Fruit fly (Drosophila melanogaster) whole organism: ENCODE results near the gene spen.
A peak's percentile ranks its signal among the peaks of the same experiment; 100 is the strongest.

Experiments used
- CG8478 ChIP-seq: fragments of >200 bp; optimal IDR thresholded peaks from 2 replicates; lab custom pipeline; 2018; ENCODE audit warnings: inconsistent platforms
- Dll ChIP-seq: fragments of >200 bp; optimal IDR thresholded peaks from 2 replicates; lab custom pipeline; 2017
- EcR ChIP-seq, 2 experiments: fragments of >200 bp; optimal IDR thresholded peaks; 2 replicates each; lab custom pipeline; 2017; ENCODE audit warnings: missing biosample characterization in 2 of 2, missing genetic modification characterization in 2 of 2, missing genetic modification reagents in 2 of 2
- pan ChIP-seq: fragments of >200 bp; optimal IDR thresholded peaks from 2 replicates; lab custom pipeline; 2017
- psq ChIP-seq: fragments of >200 bp; optimal IDR thresholded peaks from 2 replicates; lab custom pipeline; 2017
- usp ChIP-seq: fragments of >200 bp; optimal IDR thresholded peaks from 2 replicates; lab custom pipeline; 2017; ENCODE audit warnings: missing biosample characterization, missing genetic modification characterization, mixed read lengths

dm6 chr2L:121456-121831, 37.4 kb upstream of the spen start, which contains the start of gene CG4822:
- no peak for TF ChIP-seq pan (lab: Kevin White, UChicago)
- TF ChIP-seq Dll (lab: Kevin White, UChicago): no peak
- no peak for TF ChIP-seq CG8478
- no peak for TF ChIP-seq psq (lab: Kevin White, UChicago)
- TF ChIP-seq usp (GFP tag; lab: Kevin White, UChicago): no peak
- peak in 1 of 2 experiments; percentile 91 for TF ChIP-seq EcR (GFP tag; optimal IDR thresholded peaks at IDR 0.05; lab: Kevin White, UChicago)
